Fruit fly (Drosophila melanogaster) Kc167 (cell line): Measurements from ENCODE around the gene CG18641.

Experiments
- Myc ChIP-seq: fragments of >200 bp; optimal IDR thresholded peaks from 2 replicates; lab custom pipeline; 2017; ENCODE audit warnings: missing external identifiers
- Sin3A ChIP-seq: fragments of >200 bp; optimal IDR thresholded peaks from 2 replicates; lab custom pipeline; 2018; ENCODE audit warnings: missing external identifiers
- h ChIP-seq: fragments of >200 bp; optimal IDR thresholded peaks from 3 replicates; lab custom pipeline; 2018; ENCODE audit warnings: missing external identifiers
- insv ChIP-seq: fragments of >200 bp; optimal IDR thresholded peaks from 3 replicates; lab custom pipeline; 2018; ENCODE audit warnings: missing external identifiers
- psq ChIP-seq: fragments of >200 bp; optimal IDR thresholded peaks from 2 replicates; lab custom pipeline; 2017; ENCODE audit warnings: missing external identifiers
- ttk ChIP-seq: sonication (Bioruptor generic); optimal IDR thresholded peaks from 2 replicates; lab custom pipeline; 2017; ENCODE audit warnings: missing external identifiers

Gene CG18641

DNA sequence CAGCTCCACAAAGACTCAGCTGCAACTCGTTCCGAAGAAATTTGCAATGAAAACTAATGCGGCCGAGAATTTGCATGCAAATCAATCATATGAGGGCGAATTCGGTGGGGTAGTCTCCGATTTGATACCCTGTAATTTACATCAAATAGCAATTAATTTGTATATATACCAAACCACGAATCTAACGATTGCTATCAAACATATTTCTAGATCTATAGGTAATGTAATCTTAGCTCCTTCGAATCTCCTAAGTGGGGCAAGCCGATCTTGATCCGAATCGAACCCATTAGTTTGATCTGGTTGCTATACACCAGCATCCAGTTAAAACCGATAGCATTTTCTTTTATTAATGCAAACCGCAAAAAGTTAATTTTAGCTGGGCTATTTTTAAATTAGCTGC lies 19.1 kb upstream of the CG18641 start:
- no peak for TF ChIP-seq Myc
- TF ChIP-seq h, result no peak
- TF ChIP-seq ttk, result no peak
- TF ChIP-seq Sin3A, result no peak
- TF ChIP-seq psq, result no peak
- no peak for TF ChIP-seq insv (lab: Kevin White, UChicago)

DNA sequence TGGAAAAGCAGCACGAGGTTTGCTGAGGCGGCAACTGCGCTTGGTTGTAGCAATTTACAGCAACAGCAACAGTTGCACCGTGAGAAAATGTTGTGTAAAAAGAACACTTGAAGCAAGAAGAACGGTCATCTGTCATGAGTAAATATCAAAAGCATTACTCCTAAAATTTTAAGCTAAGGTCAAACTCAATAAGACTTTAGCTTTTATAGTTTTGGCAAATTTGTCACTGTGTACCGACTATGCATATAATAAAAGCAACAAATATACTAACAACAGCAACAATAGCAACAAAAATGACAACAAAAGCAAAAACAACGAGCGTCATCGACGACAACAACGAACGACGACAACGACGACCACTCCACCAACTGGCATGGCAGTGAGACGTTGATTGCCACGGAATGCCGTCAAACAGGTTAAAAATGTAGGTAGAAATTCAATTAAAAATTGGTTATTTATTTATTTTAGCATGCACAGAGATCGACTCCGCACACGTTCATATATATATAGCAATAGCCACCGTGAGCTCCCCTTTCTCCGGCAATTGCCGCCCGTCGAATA lies 18.5 kb upstream of the CG18641 start:
- no peak for TF ChIP-seq h
- TF ChIP-seq ttk, result no peak
- no peak for TF ChIP-seq Myc
- TF ChIP-seq psq, result no peak
- no peak for TF ChIP-seq insv (lab: Kevin White, UChicago)
- TF ChIP-seq Sin3A, result no peak

DNA sequence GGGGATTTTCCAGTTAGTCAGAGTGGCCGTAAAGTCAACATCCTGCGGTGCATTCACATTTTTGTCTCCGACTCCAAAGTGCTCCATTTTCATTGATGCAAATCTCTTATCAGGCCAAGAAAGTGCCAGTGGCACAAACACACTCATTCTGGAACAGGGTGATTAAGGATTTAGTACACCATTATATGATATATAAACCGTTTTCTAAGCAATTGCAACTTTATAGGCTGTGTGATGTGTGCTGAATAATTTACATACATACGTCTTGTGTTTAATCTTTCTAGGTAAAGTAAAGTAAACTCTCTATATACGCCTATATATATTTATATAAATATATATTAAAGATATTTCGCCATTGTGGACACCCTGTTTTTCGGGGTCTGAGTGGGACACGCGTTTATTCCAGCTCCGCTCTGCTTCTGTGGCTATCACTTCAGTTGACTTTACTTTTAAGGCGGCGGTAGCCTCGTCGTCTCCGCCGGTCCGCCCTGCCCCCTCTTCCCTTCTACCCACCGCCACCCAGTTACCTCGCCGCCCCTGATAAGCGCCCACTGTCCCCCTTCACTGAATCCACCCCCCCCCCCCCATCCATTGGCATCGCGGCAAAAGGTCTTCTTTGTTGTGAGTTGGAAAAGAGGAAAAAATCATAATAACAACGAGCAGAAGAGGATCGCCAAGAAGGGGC lies 17.8 kb upstream of the CG18641 start:
- TF ChIP-seq psq (no peak), h (no peak), Myc (no peak)

DNA sequence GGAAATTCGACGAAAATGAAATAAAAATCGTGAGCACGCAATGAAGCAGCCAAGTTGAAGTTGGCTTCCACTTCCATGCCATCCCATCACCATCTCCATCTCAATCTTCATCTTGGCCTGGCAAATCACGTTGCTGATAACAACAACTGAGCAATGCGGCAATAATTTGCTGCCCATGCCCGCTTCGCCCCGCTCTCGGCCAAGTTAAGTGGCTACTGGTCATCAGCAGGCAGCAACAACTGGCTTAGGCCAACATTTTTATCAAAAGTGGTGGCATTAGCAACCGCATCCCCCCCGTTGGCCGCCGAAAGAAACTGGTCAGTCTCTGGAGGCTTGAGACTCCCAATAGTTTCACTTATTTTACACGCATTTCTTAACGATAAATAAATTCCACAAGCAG lies 15.1 kb upstream of the CG18641 start:
- TF ChIP-seq ttk, result no peak
- TF ChIP-seq Sin3A, result no peak
- no peak for TF ChIP-seq Myc
- TF ChIP-seq h, result no peak
- TF ChIP-seq insv (lab: Kevin White, UChicago), result no peak
- TF ChIP-seq psq, result no peak

DNA sequence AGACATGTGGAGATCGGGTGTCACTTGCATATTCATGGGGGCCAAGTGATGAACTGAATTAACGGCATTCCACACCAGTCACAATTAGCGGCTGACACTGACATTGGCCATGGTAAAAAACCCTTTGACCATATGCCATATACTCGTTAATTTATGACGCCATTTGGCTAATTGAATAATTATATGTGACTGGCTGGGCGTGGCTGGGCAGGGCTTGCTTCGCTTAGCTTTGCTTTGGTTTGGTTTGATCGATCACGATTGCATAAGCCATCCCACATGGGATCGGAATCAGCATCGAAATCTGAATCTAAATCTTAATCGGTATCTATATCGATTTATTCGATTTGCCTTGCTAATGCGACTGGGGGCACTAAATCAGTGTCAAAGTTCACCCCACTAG lies 14.5 kb upstream of the CG18641 start:
- TF ChIP-seq insv (lab: Kevin White, UChicago), result no peak
- TF ChIP-seq h, result no peak
- TF ChIP-seq Myc, result no peak

DNA sequence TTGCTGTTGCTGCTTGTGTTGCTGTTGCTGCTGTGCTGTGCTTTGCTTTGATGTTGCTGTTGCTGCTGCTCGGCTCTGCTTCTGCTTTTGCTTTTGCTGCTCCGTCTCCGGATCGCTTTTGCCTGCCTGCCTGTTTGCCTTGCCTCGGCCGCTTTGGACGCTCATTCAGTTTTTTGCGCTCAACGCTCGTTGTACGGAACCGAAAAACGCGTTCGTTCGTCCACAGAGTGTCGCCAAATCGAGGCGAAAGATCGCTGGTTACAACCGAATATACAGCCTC lies 13.0 kb upstream of the CG18641 start, which contains the start of gene dpp:
TSS of gene dpp (plus strand) at position 164 of the 280 bp plus-strand sequence.
- TF ChIP-seq Sin3A (no peak), Myc (no peak), psq (no peak), insv (lab: Kevin White, UChicago) (no peak)

DNA sequence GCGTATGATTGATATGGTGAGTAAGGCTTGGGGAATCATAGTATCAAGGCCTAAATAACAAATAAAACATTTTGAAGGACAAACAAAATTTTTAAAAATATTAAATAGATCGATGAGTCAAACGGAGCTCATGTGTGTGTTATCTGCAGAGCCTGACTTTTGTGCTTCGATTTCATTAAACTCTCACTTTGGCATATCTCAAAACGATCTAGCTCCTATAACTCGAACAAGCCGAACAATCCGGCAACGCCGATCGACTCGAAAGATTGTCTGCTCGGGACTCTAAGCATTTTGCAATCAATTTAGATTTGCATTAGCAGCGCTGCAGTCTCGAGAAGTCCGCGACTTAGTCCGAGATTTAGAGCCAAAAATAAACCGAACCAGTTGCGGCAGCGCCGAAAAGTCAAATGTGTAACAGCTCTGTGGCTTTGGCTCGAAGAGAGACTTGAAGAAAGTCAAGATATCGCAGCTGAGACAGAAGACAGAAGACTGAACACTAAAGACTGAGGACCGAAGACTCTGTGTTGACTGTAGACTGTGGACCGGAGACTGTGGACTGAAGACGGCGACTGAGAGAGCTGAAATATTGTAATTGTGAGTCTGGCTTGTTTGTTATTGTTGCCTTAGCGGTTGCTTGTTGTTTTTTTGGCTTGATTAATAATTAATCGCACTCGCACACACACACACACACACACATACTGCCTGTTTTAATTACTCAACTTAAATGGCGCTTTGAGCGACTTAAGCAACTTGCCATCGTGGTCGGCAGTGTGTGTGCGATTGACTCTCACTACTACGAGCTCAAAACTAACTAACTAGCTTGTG lies 12.5 kb upstream of the CG18641 start:
- TF ChIP-seq h (no peak), insv (lab: Kevin White, UChicago) (no peak)

DNA sequence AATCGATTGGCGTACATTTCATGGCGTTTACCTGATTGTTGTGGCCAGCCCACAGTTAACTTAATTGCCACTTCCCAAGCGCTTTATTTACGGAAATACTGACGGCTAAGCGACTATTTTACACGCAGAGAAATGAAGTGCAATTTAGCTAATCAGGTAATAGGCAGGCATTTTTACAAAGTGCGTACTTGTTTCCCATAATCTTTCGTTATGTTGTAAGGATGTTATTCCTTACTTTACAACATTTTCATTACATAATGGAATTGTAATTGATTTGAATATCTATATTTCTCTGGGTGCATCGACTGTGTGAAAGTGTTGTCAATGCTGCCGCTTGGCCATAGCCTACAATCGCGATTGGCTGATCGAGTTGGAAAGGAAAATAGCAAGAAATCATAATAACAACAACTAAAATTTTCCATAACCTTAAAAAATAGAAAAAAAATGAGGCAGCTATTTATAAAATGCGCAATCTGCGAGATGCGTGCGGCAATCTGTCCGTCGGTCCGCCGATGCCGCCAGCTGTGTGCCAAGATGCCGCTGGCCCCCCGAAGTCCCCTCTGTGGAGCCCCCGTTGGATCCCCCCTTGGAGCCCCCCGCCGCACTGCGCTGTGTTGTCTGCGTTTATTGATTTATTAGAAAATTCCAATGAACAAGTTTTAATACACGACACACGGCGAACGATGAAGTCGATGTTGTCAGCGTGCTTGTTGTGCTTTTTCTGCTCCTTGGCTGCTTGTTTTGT lies 11.5 kb upstream of the CG18641 start:
- TF ChIP-seq ttk (no peak), Sin3A (no peak), Myc (no peak), psq (no peak), h (no peak), insv (lab: Kevin White, UChicago) (no peak)

DNA sequence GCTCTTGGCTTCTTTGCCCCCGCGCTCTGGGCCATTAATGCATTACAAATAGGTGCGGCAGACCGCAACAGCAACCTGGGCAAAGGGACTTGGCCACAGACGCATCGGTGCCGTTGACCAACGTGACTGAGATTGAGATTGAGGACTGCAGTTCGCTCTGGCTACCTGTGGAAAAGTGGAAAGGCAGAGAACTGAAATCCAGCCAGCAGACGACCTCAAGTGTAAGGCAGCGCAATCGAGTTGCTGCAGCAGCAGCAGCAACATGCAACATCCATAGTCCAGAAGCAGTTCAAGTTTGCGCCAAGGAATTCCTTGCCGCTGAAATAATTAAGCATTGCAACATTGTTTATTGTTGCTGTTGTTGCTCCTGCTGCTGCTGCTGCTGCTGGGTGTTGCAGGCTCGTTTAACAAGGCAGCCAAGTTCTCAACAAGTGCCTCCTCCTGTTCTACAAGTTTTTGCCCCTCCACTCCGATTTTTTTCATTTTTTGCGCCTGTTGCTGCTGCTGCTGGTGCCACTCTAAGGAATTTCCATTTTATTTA lies 10.6 kb upstream of the CG18641 start:
- no peak for TF ChIP-seq Sin3A
- TF ChIP-seq ttk, result no peak
- no peak for TF ChIP-seq Myc
- TF ChIP-seq h, result no peak
- TF ChIP-seq psq, result no peak
- TF ChIP-seq insv (lab: Kevin White, UChicago), result no peak

DNA sequence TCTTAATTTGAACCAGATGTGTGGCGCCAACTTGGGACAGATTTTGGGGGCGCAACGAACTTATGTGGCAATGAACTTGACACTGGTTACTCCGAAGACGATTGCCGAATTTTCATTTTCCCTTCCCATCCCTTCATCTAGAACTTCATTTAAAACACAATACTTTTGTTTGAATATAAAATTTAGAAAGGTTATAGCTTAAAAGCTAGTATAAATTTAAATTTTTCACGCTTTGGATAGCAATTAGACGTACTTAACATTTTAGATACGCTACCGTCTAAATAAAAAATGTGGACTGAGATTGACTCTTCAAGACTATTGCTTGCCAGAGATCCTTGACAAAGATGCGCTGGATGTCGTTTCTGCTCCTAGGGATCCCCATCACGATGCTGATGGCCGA lies 9.4 kb upstream of the CG18641 start, which contains the start of gene CG44139:
TSS of gene CG44139 (plus strand) at position 301 of the 400 bp plus-strand sequence.
- TF ChIP-seq Myc, result no peak
- no peak for TF ChIP-seq ttk
- no peak for TF ChIP-seq Sin3A
- TF ChIP-seq h, result no peak
- TF ChIP-seq psq, result no peak
- TF ChIP-seq insv (lab: Kevin White, UChicago), result no peak

DNA sequence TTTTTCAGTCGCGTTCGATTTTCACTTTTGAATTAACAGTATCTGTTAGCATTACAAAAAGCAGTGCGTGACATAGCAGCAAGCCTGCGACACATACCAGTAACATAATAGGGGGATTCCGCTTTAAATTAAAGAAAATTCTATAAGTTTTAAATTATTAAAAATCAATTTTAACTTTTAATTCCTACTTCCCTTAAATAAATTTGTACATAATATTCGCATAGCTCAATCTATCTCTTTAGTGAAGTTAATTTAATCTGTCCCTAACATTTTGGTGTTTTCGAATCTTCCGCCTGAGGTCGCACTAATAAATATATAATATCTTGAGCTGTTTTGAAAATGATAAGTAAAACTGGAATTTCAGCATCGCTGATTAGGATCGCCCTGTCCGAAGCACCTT lies 5.4 kb upstream of the CG18641 start, which contains the start of gene CG9886:
TSS of gene CG9886 (plus strand) at position 341 of the 400 bp plus-strand sequence.
- TF ChIP-seq insv (lab: Kevin White, UChicago) (no peak), ttk (no peak), h (no peak), psq (no peak)

DNA sequence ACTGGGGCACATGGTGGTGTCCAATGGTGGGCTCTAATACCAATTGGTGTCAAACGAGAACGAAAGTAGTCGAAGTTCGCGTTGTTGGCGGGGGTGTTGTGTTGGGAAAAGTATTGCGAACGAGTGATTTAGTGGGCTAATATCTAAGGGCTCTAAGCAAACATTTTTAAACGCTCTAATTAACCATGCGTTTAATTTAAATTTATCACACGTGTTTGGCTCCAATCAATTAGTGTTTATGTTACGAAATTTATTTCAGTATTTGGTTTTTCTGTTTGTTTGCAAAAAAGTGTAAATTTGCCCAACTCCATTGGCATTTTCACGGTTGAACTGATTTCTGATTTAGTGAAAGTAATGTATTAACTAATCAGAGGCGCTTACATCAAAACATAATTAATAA lies 4.8 kb upstream of the CG18641 start, which contains the start of gene CG34447:
TSS of gene CG34447 (minus strand) at position 101 of the 400 bp plus-strand sequence.
- TF ChIP-seq Sin3A (no peak), psq (no peak), Myc (no peak), insv (lab: Kevin White, UChicago) (no peak)

DNA sequence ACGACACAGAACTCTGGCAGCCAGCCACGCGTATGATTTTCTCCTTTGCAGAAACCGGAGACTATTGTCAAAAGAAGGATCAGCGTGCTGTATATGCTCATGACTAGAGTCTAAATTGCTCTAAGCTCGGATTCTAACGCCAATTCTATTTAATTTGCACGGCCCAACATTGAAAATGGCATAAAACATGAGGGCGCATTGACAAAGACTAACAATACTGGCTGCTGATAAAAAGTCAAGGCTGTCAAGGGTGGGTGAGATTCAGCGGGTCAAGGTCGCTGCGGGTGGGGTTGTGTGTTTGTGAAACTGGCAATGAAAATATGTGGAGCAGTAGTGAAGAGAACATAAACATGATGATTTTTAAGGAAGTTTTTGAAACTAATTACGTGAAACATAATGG lies 2.7 kb upstream of the CG18641 start, which contains the start of gene CG34448:
TSS of gene CG34448 (minus strand) at position 101 of the 400 bp plus-strand sequence.
- TF ChIP-seq psq (no peak), h (no peak), Myc (no peak), insv (lab: Kevin White, UChicago) (no peak), ttk (no peak), Sin3A (no peak)
